Worm (Caenorhabditis elegans) whole organism, L4 larva: ENCODE results near the gene smg-3.
A peak's percentile ranks its signal among the peaks of the same experiment; 100 is the strongest.

ENCODE experiments used
- F10B5.3 ChIP-seq: sonication (generic microtip); optimal IDR thresholded peaks from 2 replicates; lab custom pipeline; 2016; ENCODE audit warnings: mild to moderate bottlenecking, missing genetic modification characterization, missing compliant biosample characterization
- F26F4.8 ChIP-seq: fragments of 200-800 bp; sonication (Bioruptor generic); conservative IDR thresholded peaks from 2 replicates; pipeline ENCODE4 v1.3.6; 2022; ENCODE audit warnings: missing genetic modification characterization, missing compliant biosample characterization
- F44E2.7 ChIP-seq: fragments of 200-800 bp; sonication (Bioruptor generic); IDR thresholded peaks from 2 replicates; pipeline ENCODE4 v2.1.2; 2022; ENCODE audit warnings: missing genetic modification characterization, missing compliant biosample characterization
- F49E8.2 ChIP-seq: sonication (generic microtip); optimal IDR thresholded peaks from 2 replicates; lab custom pipeline; 2016; ENCODE audit warnings: missing compliant biosample characterization, mild to moderate bottlenecking, missing genetic modification characterization, borderline replicate concordance
- R02D3.7 ChIP-seq: fragments of 150-350 bp; sonication (generic microtip); optimal IDR thresholded peaks from 3 replicates; lab custom pipeline; 2014; ENCODE audit warnings: missing biosample characterization, missing genetic modification characterization
- T20F7.1 ChIP-seq: fragments of 200-800 bp; sonication (Bioruptor generic); optimal IDR thresholded peaks from 2 replicates; lab custom pipeline; 2018; ENCODE audit warnings: mild to moderate bottlenecking, missing genetic modification characterization, missing compliant biosample characterization
- Y105C5A.15 ChIP-seq: fragments of 200-800 bp; sonication (Bioruptor generic); IDR thresholded peaks from 2 replicates; pipeline ENCODE4 v1.3.6; 2022; ENCODE audit warnings: missing genetic modification characterization, missing compliant biosample characterization
- Y48G9A.11 ChIP-seq: fragments of 200-800 bp; sonication (Bioruptor generic); IDR thresholded peaks from 2 replicates; pipeline ENCODE4 v1.3.6; 2022; ENCODE audit warnings: missing genetic modification reagents, missing genetic modification characterization, missing compliant biosample characterization
- Y5F2A.4 ChIP-seq: fragments of 200-800 bp; sonication (Bioruptor generic); optimal IDR thresholded peaks from 2 replicates; lab custom pipeline; 2018; ENCODE audit warnings: mild to moderate bottlenecking, missing genetic modification characterization, missing compliant biosample characterization
- Y75B8A.6 ChIP-seq: fragments of 200-800 bp; sonication (Bioruptor generic); IDR thresholded peaks from 2 replicates; pipeline ENCODE4 v1.3.6; 2022; ENCODE audit warnings: missing genetic modification reagents, missing genetic modification characterization, missing compliant biosample characterization
- ZK337.2 ChIP-seq: fragments of 200-800 bp; sonication (Bioruptor generic); IDR thresholded peaks from 2 replicates; pipeline ENCODE4 v1.3.6; 2022; ENCODE audit warnings: missing genetic modification reagents, missing genetic modification characterization, missing compliant biosample characterization
- ZK546.5 ChIP-seq, 2 experiments: sonication (generic microtip); optimal IDR thresholded peaks; 2 replicates each; lab custom pipeline; 2017; ENCODE audit warnings: missing biosample characterization in 2 of 2, missing genetic modification characterization in 2 of 2
- aly-2 ChIP-seq: sonication (generic microtip); optimal IDR thresholded peaks from 2 replicates; lab custom pipeline; 2018; ENCODE audit warnings: missing biosample characterization, missing genetic modification characterization
- ama-1 ChIP-seq: fragments of 150-350 bp; optimal IDR thresholded peaks from 2 replicates; lab custom pipeline; 2014; ENCODE audit warnings: inconsistent platforms, mixed read lengths
- attf-4 ChIP-seq: sonication (generic microtip); optimal IDR thresholded peaks from 3 replicates; lab custom pipeline; 2017; ENCODE audit warnings: missing biosample characterization, missing genetic modification characterization
- ceh-20 ChIP-seq: fragments of 200-800 bp; sonication (Bioruptor generic); IDR thresholded peaks from 2 replicates; pipeline ENCODE4 v1.3.6; 2022; ENCODE audit warnings: missing genetic modification reagents, missing genetic modification characterization, missing compliant biosample characterization
- ceh-28 ChIP-seq: fragments of 150-350 bp; optimal IDR thresholded peaks from 2 replicates; lab custom pipeline; 2014; ENCODE audit warnings: missing biosample characterization, missing genetic modification reagents, missing genetic modification characterization
- ceh-32 ChIP-seq: sonication (generic microtip); optimal IDR thresholded peaks from 2 replicates; lab custom pipeline; 2016; ENCODE audit warnings: mild to moderate bottlenecking, missing genetic modification characterization, missing compliant biosample characterization; ENCODE audit not compliant: poor library complexity
- ceh-62 ChIP-seq: sonication (generic microtip); optimal IDR thresholded peaks from 2 replicates; lab custom pipeline; 2017; ENCODE audit warnings: missing biosample characterization, missing genetic modification characterization
- cey-2 ChIP-seq: sonication (generic microtip); optimal IDR thresholded peaks from 3 replicates; lab custom pipeline; 2017; ENCODE audit warnings: missing genetic modification characterization, mild to moderate bottlenecking, missing compliant biosample characterization, antibody characterized with exemption, borderline replicate concordance; ENCODE audit not compliant: insufficient read depth
- daf-8 ChIP-seq: fragments of 200-800 bp; sonication (Bioruptor generic); IDR thresholded peaks from 2 replicates; pipeline ENCODE4 v1.3.6; 2022; ENCODE audit warnings: missing genetic modification characterization, missing compliant biosample characterization
- egl-27 ChIP-seq: sonication (generic microtip); optimal IDR thresholded peaks from 3 replicates; lab custom pipeline; 2017; ENCODE audit warnings: missing biosample characterization, missing genetic modification reagents, missing genetic modification characterization
- fos-1 ChIP-seq: fragments of 150-350 bp; optimal IDR thresholded peaks from 2 replicates; lab custom pipeline; 2014; ENCODE audit warnings: missing biosample characterization, missing genetic modification characterization
- gei-8 ChIP-seq: fragments of 200-800 bp; sonication (Bioruptor generic); optimal IDR thresholded peaks from 2 replicates; lab custom pipeline; 2018; ENCODE audit warnings: mild to moderate bottlenecking, missing genetic modification characterization, missing compliant biosample characterization
- hlh-30 ChIP-seq: sonication (generic microtip); optimal IDR thresholded peaks from 2 replicates; lab custom pipeline; 2017; ENCODE audit warnings: antibody characterized with exemption, mild to moderate bottlenecking, missing genetic modification characterization, missing compliant biosample characterization; ENCODE audit not compliant: insufficient read depth
- lin-1 ChIP-seq: fragments of 200-800 bp; sonication (Bioruptor generic); IDR thresholded peaks from 2 replicates; pipeline ENCODE4 v1.3.6; 2022; ENCODE audit warnings: missing genetic modification reagents, missing genetic modification characterization, missing compliant biosample characterization
- lin-29 ChIP-seq: fragments of 200-800 bp; sonication (Bioruptor generic); IDR thresholded peaks from 2 replicates; pipeline ENCODE4 v1.3.6; 2022; ENCODE audit warnings: missing genetic modification reagents, missing genetic modification characterization, missing compliant biosample characterization
- lin-38 ChIP-seq: fragments of 200-800 bp; sonication (Bioruptor generic); IDR thresholded peaks from 2 replicates; pipeline ENCODE4 v1.3.6; 2022; ENCODE audit warnings: missing genetic modification reagents, missing genetic modification characterization, missing compliant biosample characterization
- lin-39 ChIP-seq: fragments of 150-350 bp; optimal IDR thresholded peaks from 2 replicates; lab custom pipeline; 2014; ENCODE audit warnings: missing biosample characterization, missing genetic modification reagents, missing genetic modification characterization
- mep-1 ChIP-seq: fragments of 150-350 bp; sonication (generic microtip); optimal IDR thresholded peaks from 3 replicates; lab custom pipeline; 2014; ENCODE audit warnings: missing biosample characterization, missing genetic modification characterization
- mxl-2 ChIP-seq: fragments of 200-800 bp; sonication (Bioruptor generic); conservative IDR thresholded peaks from 2 replicates; pipeline ENCODE4 v1.3.6; 2022; ENCODE audit warnings: missing genetic modification reagents, missing genetic modification characterization, missing compliant biosample characterization
- nhr-102 ChIP-seq: sonication (generic microtip); optimal IDR thresholded peaks from 2 replicates; lab custom pipeline; 2016; ENCODE audit warnings: mild to moderate bottlenecking, missing genetic modification characterization, moderate library complexity, missing compliant biosample characterization
- nhr-111 ChIP-seq: fragments of 200-800 bp; sonication (Bioruptor generic); optimal IDR thresholded peaks from 2 replicates; lab custom pipeline; 2018; ENCODE audit warnings: mild to moderate bottlenecking, missing genetic modification characterization, missing compliant biosample characterization
- nhr-237 ChIP-seq: sonication (generic microtip); optimal IDR thresholded peaks from 2 replicates; lab custom pipeline; 2017; ENCODE audit warnings: missing biosample characterization, missing genetic modification characterization
- nhr-42 ChIP-seq: fragments of 200-800 bp; sonication (Bioruptor generic); IDR thresholded peaks from 2 replicates; pipeline ENCODE4 v1.3.6; 2022; ENCODE audit warnings: missing genetic modification characterization, missing compliant biosample characterization
- nhr-77 ChIP-seq: fragments of 150-350 bp; optimal IDR thresholded peaks from 2 replicates; lab custom pipeline; 2014; ENCODE audit warnings: missing biosample characterization, missing genetic modification characterization
- pha-4 ChIP-seq, 2 experiments: fragments of 150-350 bp in 1 of 2; fragments of 200-800 bp in 1 of 2; sonication (Bioruptor generic) in 1 of 2; IDR thresholded peaks in 1 of 2; optimal IDR thresholded peaks in 1 of 2; 2 replicates each; pipeline versions ENCODE4 v1.3.6 to Lab custom; 2014 to 2022; ENCODE audit warnings: missing genetic modification characterization in 2 of 2, missing genetic modification reagents in 2 of 2, missing biosample characterization in 1 of 2, missing compliant biosample characterization in 1 of 2
- pqm-1 ChIP-seq: sonication (generic microtip); optimal IDR thresholded peaks from 2 replicates; lab custom pipeline; 2017; ENCODE audit warnings: missing biosample characterization, missing genetic modification characterization
- rbr-2 ChIP-seq: sonication (generic microtip); optimal IDR thresholded peaks from 2 replicates; lab custom pipeline; 2016; ENCODE audit warnings: missing genotype, missing genetic modification characterization, missing compliant biosample characterization
- snpc-1.2 ChIP-seq: fragments of 200-800 bp; sonication (Bioruptor generic); IDR thresholded peaks from 2 replicates; pipeline ENCODE4 v1.3.6; 2022; ENCODE audit warnings: missing genetic modification reagents, missing genetic modification characterization, missing compliant biosample characterization
- spr-1 ChIP-seq: sonication (generic microtip); optimal IDR thresholded peaks from 2 replicates; lab custom pipeline; 2016; ENCODE audit warnings: mild to moderate bottlenecking, missing genetic modification characterization, missing compliant biosample characterization
- spr-3 ChIP-seq: fragments of 200-800 bp; sonication (Bioruptor generic); optimal IDR thresholded peaks from 2 replicates; lab custom pipeline; 2018; ENCODE audit warnings: mild to moderate bottlenecking, missing genetic modification characterization, missing compliant biosample characterization
- tra-1 ChIP-seq: fragments of 200-800 bp; sonication (Bioruptor generic); IDR thresholded peaks from 2 replicates; pipeline ENCODE4 v1.3.6; 2022; ENCODE audit warnings: missing genetic modification reagents, missing genetic modification characterization, missing compliant biosample characterization
- unc-130 ChIP-seq: sonication (generic microtip); optimal IDR thresholded peaks from 2 replicates; lab custom pipeline; 2016; ENCODE audit warnings: missing genetic modification reagents, missing genetic modification characterization, missing compliant biosample characterization
- unc-39 ChIP-seq: sonication (generic microtip); optimal IDR thresholded peaks from 2 replicates; lab custom pipeline; 2017; ENCODE audit warnings: missing biosample characterization, missing genetic modification characterization
- unc-62 ChIP-seq, 3 experiments: fragments of 150-350 bp in 1 of 3; sonication (generic microtip); optimal IDR thresholded peaks in 2 of 3; peaks in 1 of 3; 1 replicate in 1 of 3; 2 replicates in 2 of 3; lab custom pipeline; 2014 to 2017; ENCODE audit warnings: missing biosample characterization in 3 of 3, missing genetic modification characterization in 3 of 3, missing genetic modification reagents in 3 of 3, missing genotype in 1 of 3
- ztf-7 ChIP-seq: fragments of 150-350 bp; optimal IDR thresholded peaks from 2 replicates; lab custom pipeline; 2014; ENCODE audit warnings: missing biosample characterization, missing genetic modification characterization

smg-3 gene

DNA sequence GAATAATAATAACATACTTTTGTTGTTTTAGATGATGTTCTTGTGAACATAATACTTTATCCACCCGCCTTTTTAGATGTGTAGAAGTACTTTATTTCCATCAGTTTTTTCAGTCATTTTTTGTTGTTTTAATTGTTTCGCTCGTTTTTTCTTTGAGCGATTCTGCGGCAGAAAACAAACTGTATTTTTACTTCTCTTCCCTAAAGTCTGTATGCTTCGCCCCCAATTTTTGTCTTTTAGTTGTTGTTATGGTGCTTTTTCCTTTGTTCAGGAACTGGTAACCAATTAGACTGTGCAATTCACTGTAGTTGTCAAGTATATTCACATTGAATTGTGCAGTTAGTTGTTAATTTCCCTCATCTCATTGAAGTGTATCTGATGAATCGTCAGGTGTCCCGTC, 47.1 kb downstream of the smg-3 start:
- TF ChIP-seq tra-1 (no peak), pqm-1 (tag; lab: Kevin White, UChicago) (no peak), Y5F2A.4 (peak; percentile 3), snpc-1.2 (GFP tag; lab: Robert Waterston, UW) (peak; percentile 77), mxl-2 (GFP tag; lab: Robert Waterston, UW) (0 out of 2 replicates have a peak, but pooled peaks have one; percentile 43), lin-1 (GFP tag; lab: Robert Waterston, UW) (0 out of 2 replicates have a peak, but pooled peaks have one; percentile 8), spr-3 (GFP tag; lab: Kevin White, UChicago) (peak; percentile 10), pha-4 (GFP tag; IDR thresholded peaks at IDR 0.05; lab: Robert Waterston, UW) (peak; percentile 18; the same call in 1 of the 2 replicates), pha-4 (tag; optimal IDR thresholded peaks at IDR 0.05; lab: Kevin White, UChicago) (no peak), F49E8.2 (tag; lab: Kevin White, UChicago) (peak; percentile 51), lin-38 (GFP tag; lab: Robert Waterston, UW) (peak; percentile 64)

DNA sequence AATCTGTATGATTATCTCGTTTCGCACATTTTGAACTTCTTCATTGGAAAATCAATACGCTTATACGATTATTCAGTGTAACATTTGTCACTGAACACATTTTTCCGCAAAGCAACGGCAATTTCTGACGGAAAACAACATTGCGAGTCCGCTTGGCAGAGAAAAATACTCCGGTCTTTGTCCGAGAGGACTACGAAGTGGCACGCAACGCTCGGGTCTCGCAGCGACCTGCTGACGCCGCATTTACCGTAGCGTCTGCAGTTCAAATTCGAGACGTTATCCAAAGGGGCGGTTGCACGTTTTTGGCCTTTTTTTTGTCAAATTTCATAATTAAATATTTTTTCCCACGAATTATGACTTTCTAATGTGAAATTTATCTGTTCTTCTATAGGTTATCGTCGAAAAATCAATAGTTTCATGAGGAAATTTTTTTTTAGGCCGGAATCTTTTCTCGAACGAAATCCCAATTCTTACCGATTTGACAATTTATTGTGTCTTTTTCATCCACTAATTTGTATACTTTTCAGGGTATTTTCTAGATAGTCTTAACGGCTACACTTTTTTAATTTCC, 49.2 kb downstream of the smg-3 start, which contains the start of gene sqd-1:
TSS of gene sqd-1 (plus strand) at position 521 of the 571 bp plus-strand sequence.
- TF ChIP-seq nhr-111 (GFP tag; lab: Kevin White, UChicago): peak; percentile 64
- TF ChIP-seq spr-1: peak; percentile 92
- no peak for TF ChIP-seq daf-8 (GFP tag; lab: Robert Waterston, UW)
- TF ChIP-seq aly-2 (tag; lab: Kevin White, UChicago): no peak
- peak; percentile 74 for TF ChIP-seq spr-3 (GFP tag; lab: Kevin White, UChicago)
- peak; percentile 93 for TF ChIP-seq ceh-20 (GFP tag; lab: Robert Waterston, UW)
- TF ChIP-seq Y105C5A.15 (GFP tag; lab: Robert Waterston, UW): 0 out of 2 replicates have a peak, but pooled peaks have one; percentile 64
- no peak for TF ChIP-seq unc-39
- peak; percentile 82 for TF ChIP-seq ama-1
- TF ChIP-seq mep-1 (tag; lab: Kevin White, UChicago): peak; percentile 96
- TF ChIP-seq unc-130 (GFP tag; lab: Kevin White, UChicago): peak; percentile 86
- TF ChIP-seq lin-38 (GFP tag; lab: Robert Waterston, UW): peak; percentile 92
- peak; percentile 92 for TF ChIP-seq hlh-30
- TF ChIP-seq egl-27 (tag; lab: Kevin White, UChicago): no peak
- peak; percentile 86 for TF ChIP-seq T20F7.1 (GFP tag; lab: Kevin White, UChicago)
- peak; percentile 58 for TF ChIP-seq gei-8 (GFP tag; lab: Kevin White, UChicago)
- TF ChIP-seq ceh-62 (tag; lab: Kevin White, UChicago): no peak
- no peak for TF ChIP-seq ceh-28 (tag; lab: Kevin White, UChicago)
- TF ChIP-seq ceh-32 (tag; lab: Kevin White, UChicago): peak; percentile 79
- TF ChIP-seq rbr-2 (tag; lab: Kevin White, UChicago): peak; percentile 95
- no peak for TF ChIP-seq lin-39 (tag; lab: Kevin White, UChicago)
- TF ChIP-seq ZK337.2 (GFP tag; lab: Robert Waterston, UW): 0 out of 2 replicates have a peak, but pooled peaks have one; percentile 49
- peak; percentile 87 for TF ChIP-seq Y48G9A.11 (GFP tag; lab: Robert Waterston, UW)
- TF ChIP-seq F44E2.7 (GFP tag; lab: Robert Waterston, UW): no peak
- TF ChIP-seq fos-1 (tag; lab: Kevin White, UChicago): peak; percentile 53
- TF ChIP-seq Y75B8A.6 (GFP tag; lab: Robert Waterston, UW): peak; percentile 88
- TF ChIP-seq ztf-7: peak; percentile 87
- TF ChIP-seq cey-2 (tag; lab: Kevin White, UChicago): no peak
- no peak for TF ChIP-seq F26F4.8 (GFP tag; lab: Robert Waterston, UW)
- TF ChIP-seq F49E8.2 (tag; lab: Kevin White, UChicago): peak; percentile 87
- TF ChIP-seq nhr-102 (tag; lab: Kevin White, UChicago): peak; percentile 94
- peak; percentile 96 for TF ChIP-seq snpc-1.2 (GFP tag; lab: Robert Waterston, UW)
- peak; percentile 88 for TF ChIP-seq F10B5.3
- TF ChIP-seq R02D3.7 (tag; lab: Kevin White, UChicago): peak; percentile 46
- peak; percentile 81 for TF ChIP-seq nhr-77 (tag; lab: Kevin White, UChicago)
- peak; percentile 39 to 96 for TF ChIP-seq unc-62 (GFP tag; optimal IDR thresholded peaks at IDR 0.05 in 1 of 2; lab: Kevin White, UChicago)
- TF ChIP-seq unc-62 (tag; optimal IDR thresholded peaks at IDR 0.05; lab: Kevin White, UChicago): no peak
- no peak for TF ChIP-seq attf-4 (tag; lab: Kevin White, UChicago)
- peak; percentile 100 for TF ChIP-seq ZK546.5 (tag; optimal IDR thresholded peaks at IDR 0.05; lab: Kevin White, UChicago)
- TF ChIP-seq nhr-237: no peak
- TF ChIP-seq nhr-42: peak; percentile 94
- TF ChIP-seq lin-29: peak; percentile 85
